Worm (Caenorhabditis elegans) whole organism, L3 larva: ENCODE measurements around the gene dhhc-8.

ENCODE experiments used
- aly-2 ChIP-seq: fragments of 150-350 bp; optimal IDR thresholded peaks from 2 replicates; lab custom pipeline; 2014; ENCODE audit warnings: missing biosample characterization, missing genetic modification characterization
- ama-1 ChIP-seq: fragments of 150-350 bp; optimal IDR thresholded peaks from 2 replicates; lab custom pipeline; 2018
- ceh-16 ChIP-seq: sonication (generic microtip); optimal IDR thresholded peaks from 2 replicates; lab custom pipeline; 2017; ENCODE audit warnings: missing biosample characterization, missing genetic modification characterization
- ceh-82 ChIP-seq: fragments of 150-350 bp; optimal IDR thresholded peaks from 2 replicates; lab custom pipeline; 2014; ENCODE audit warnings: missing biosample characterization, missing genetic modification characterization
- elt-2 ChIP-seq: sonication (generic microtip); optimal IDR thresholded peaks from 2 replicates; lab custom pipeline; 2016; ENCODE audit warnings: missing genetic modification reagents, mild to moderate bottlenecking, missing genetic modification characterization, missing compliant biosample characterization
- elt-3 ChIP-seq, 3 experiments: fragments of 150-350 bp in 1 of 3; sonication (generic microtip) in 2 of 3; optimal IDR thresholded peaks; 2 replicates in 2 of 3; 4 replicates in 1 of 3; lab custom pipeline; 2014 to 2017; ENCODE audit warnings: missing biosample characterization in 3 of 3, missing genetic modification characterization in 3 of 3
- jun-1 ChIP-seq: fragments of 150-350 bp; optimal IDR thresholded peaks from 2 replicates; lab custom pipeline; 2014; ENCODE audit warnings: missing biosample characterization, missing genetic modification reagents, missing genetic modification characterization
- nfya-1 ChIP-seq: sonication (generic microtip); optimal IDR thresholded peaks from 2 replicates; lab custom pipeline; 2017; ENCODE audit warnings: missing genetic modification characterization, mild to moderate bottlenecking, missing compliant biosample characterization, antibody characterized with exemption, moderate library complexity; ENCODE audit not compliant: insufficient read depth
- pha-4 ChIP-seq: fragments of 150-350 bp; optimal IDR thresholded peaks from 2 replicates; lab custom pipeline; 2014; ENCODE audit warnings: missing biosample characterization, missing genetic modification reagents, missing genetic modification characterization
- pqm-1 ChIP-seq: fragments of 150-350 bp; optimal IDR thresholded peaks from 2 replicates; lab custom pipeline; 2017; ENCODE audit warnings: missing biosample characterization, missing genetic modification characterization, inconsistent platforms
- skn-1 ChIP-seq: fragments of 150-350 bp; optimal IDR thresholded peaks from 2 replicates; lab custom pipeline; 2014; ENCODE audit warnings: missing biosample characterization, missing genetic modification characterization
- snpc-4 ChIP-seq: fragments of 150-350 bp; optimal IDR thresholded peaks from 2 replicates; lab custom pipeline; 2014; ENCODE audit warnings: missing biosample characterization, missing genetic modification characterization
- unc-39 ChIP-seq: sonication (generic microtip); optimal IDR thresholded peaks from 4 replicates; lab custom pipeline; 2017; ENCODE audit warnings: missing biosample characterization, missing genetic modification characterization

- TF ChIP-seq ceh-82 (tag; lab: Kevin White, UChicago) (peak; percentile 85), aly-2 (no peak), ama-1 (lab: Kevin White, UChicago) (peak; percentile 99), elt-2 (tag; lab: Kevin White, UChicago) (peak; percentile 92), elt-3 (tag; optimal IDR thresholded peaks at IDR 0.05; lab: Kevin White, UChicago) (peak in 1 of 3 experiments; percentile 93), unc-39 (tag; lab: Kevin White, UChicago) (peak; percentile 40), snpc-4 (tag; lab: Kevin White, UChicago) (no peak), pqm-1 (tag; lab: Kevin White, UChicago) (peak; percentile 78), nfya-1 (tag; lab: Kevin White, UChicago) (peak; percentile 96), ceh-16 (tag; lab: Kevin White, UChicago) (no peak), skn-1 (tag; lab: Kevin White, UChicago) (peak; percentile 89), pha-4 (tag; lab: Kevin White, UChicago) (peak; percentile 96), jun-1 (tag; lab: Kevin White, UChicago) (peak; percentile 97)
Observed at ce11 chrIII:13070548-13071050, 36.8 kb upstream of the dhhc-8 start, which contains the start of gene Y39E4B.6.
